Fruit fly (Drosophila melanogaster): ENCODE results near the gene Gabat.
A peak's percentile ranks its signal among the peaks of the same experiment; 100 is the strongest.

Gene Gabat

dm6 chr3L:20004442-20004869 lies 4.0 kb upstream of the Gabat start (continued):
- TF ChIP-seq CG32532 (GFP tag; IDR thresholded peaks at IDR 0.05), result peak; percentile 32; the same call in 1 of the 2 replicates
- TF ChIP-seq PHDP (tag; optimal IDR thresholded peaks at IDR 0.05), result peak; percentile 13
- TF ChIP-seq peb (GFP tag; IDR thresholded peaks at IDR 0.05), result no peak
- peak; percentile 12 for TF ChIP-seq NfI (GFP tag; optimal IDR thresholded peaks at IDR 0.05)
- TF ChIP-seq bbx (GFP tag; IDR thresholded peaks at IDR 0.05; ENCODE audit: partially characterized antibody), result peak; percentile 71
- TF ChIP-seq CG12236 (GFP tag; optimal IDR thresholded peaks at IDR 0.05), result no peak
- TF ChIP-seq mld (GFP tag; IDR thresholded peaks at IDR 0.05; ENCODE audit: partially characterized antibody), result no peak
- TF ChIP-seq caup (GFP tag; optimal IDR thresholded peaks at IDR 0.05; ENCODE audit: severe bottlenecking), result no peak
- no peak for TF ChIP-seq mam (GFP tag; optimal IDR thresholded peaks at IDR 0.05)
- TF ChIP-seq Nf-YC (tag; optimal IDR thresholded peaks at IDR 0.05), result peak; percentile 41
- TF ChIP-seq chn (GFP tag; optimal IDR thresholded peaks at IDR 0.05), result no peak
- TF ChIP-seq bowl (GFP tag; IDR thresholded peaks at IDR 0.05), result no peak
- TF ChIP-seq fu2 (GFP tag; optimal IDR thresholded peaks at IDR 0.05), result no peak
- no peak for TF ChIP-seq Nf-YB (GFP tag; optimal IDR thresholded peaks at IDR 0.05)
- TF ChIP-seq CG9609 (GFP tag; optimal IDR thresholded peaks at IDR 0.05), result no peak
- no peak for TF ChIP-seq dati (GFP tag; IDR thresholded peaks at IDR 0.05)
- no peak for TF ChIP-seq prd (optimal IDR thresholded peaks at IDR 0.05)
- no peak for TF ChIP-seq prd (GFP tag; IDR thresholded peaks at IDR 0.05)
- no peak for TF ChIP-seq vfl (GFP tag; optimal IDR thresholded peaks at IDR 0.05)
- TF ChIP-seq CG10979 (tag; optimal IDR thresholded peaks at IDR 0.05), result peak; percentile 46

dm6 chr3L:20003235-20003493 lies 2.7 kb upstream of the Gabat start:
- TF ChIP-seq bab2 (GFP tag; optimal IDR thresholded peaks at IDR 0.05), result no peak
- TF ChIP-seq Doc2 (GFP tag; IDR thresholded peaks at IDR 0.05), result no peak
- TF ChIP-seq fu2 (GFP tag; optimal IDR thresholded peaks at IDR 0.05), result no peak
- no peak for TF ChIP-seq CG2129 (GFP tag; IDR thresholded peaks at IDR 0.05; ENCODE audit: partially characterized antibody)
- TF ChIP-seq pita (GFP tag; optimal IDR thresholded peaks at IDR 0.05), result no peak
- TF ChIP-seq MTF-1 (GFP tag; optimal IDR thresholded peaks at IDR 0.05; ENCODE audit: borderline replicate concordance), result no peak
- TF ChIP-seq row (GFP tag; IDR thresholded peaks at IDR 0.05), result peak; percentile 40; the same call in 1 of the 3 replicates
- no peak; the same call in 1 of the 2 replicates for TF ChIP-seq Rfx (GFP tag; IDR thresholded peaks at IDR 0.05)
- peak; percentile 47 for TF ChIP-seq grn (GFP tag; optimal IDR thresholded peaks at IDR 0.05)
- peak; percentile 5 for TF ChIP-seq CG1603 (tag; optimal IDR thresholded peaks at IDR 0.05)
- no peak for TF ChIP-seq vfl (GFP tag; optimal IDR thresholded peaks at IDR 0.05)
- TF ChIP-seq sc (optimal IDR thresholded peaks at IDR 0.05), result no peak
- no peak for TF ChIP-seq sc (GFP tag; optimal IDR thresholded peaks at IDR 0.05)
- TF ChIP-seq Drgx (GFP tag; IDR thresholded peaks at IDR 0.05), result peak; percentile 3; the same call in 1 of the 2 replicates
- no peak for TF ChIP-seq luna (GFP tag; optimal IDR thresholded peaks at IDR 0.05)
- TF ChIP-seq toy (GFP tag; IDR thresholded peaks at IDR 0.05), result no peak
- no peak for TF ChIP-seq ATbp (GFP tag; optimal IDR thresholded peaks at IDR 0.05)
- no peak for TF ChIP-seq yki (optimal IDR thresholded peaks at IDR 0.05)
- TF ChIP-seq Fer2 (tag; optimal IDR thresholded peaks at IDR 0.05), result no peak
- no peak for TF ChIP-seq slbo (GFP tag; IDR thresholded peaks at IDR 0.05)
- no peak for TF ChIP-seq ems (GFP tag; optimal IDR thresholded peaks at IDR 0.05)
- TF ChIP-seq ewg (GFP tag; optimal IDR thresholded peaks at IDR 0.05), result no peak
- no peak for TF ChIP-seq CG10274 (GFP tag; optimal IDR thresholded peaks at IDR 0.05)
- no peak for TF ChIP-seq CG6654 (GFP tag; optimal IDR thresholded peaks at IDR 0.05)
- no peak for TF ChIP-seq Eip74EF (GFP tag; optimal IDR thresholded peaks at IDR 0.05)
- no peak for TF ChIP-seq chm (GFP tag; IDR thresholded peaks at IDR 0.05)
- TF ChIP-seq lov (optimal IDR thresholded peaks at IDR 0.05), result no peak
- 0 out of 3 replicates have a peak, but pooled peaks have one; percentile 36 for TF ChIP-seq lov (GFP tag; IDR thresholded peaks at IDR 0.05)
- TF ChIP-seq CG4424 (GFP tag; optimal IDR thresholded peaks at IDR 0.05), result no peak
- no peak for TF ChIP-seq B-H2 (GFP tag; optimal IDR thresholded peaks at IDR 0.05)
- no peak for TF ChIP-seq CG14014 (GFP tag; IDR thresholded peaks at IDR 0.05)
- TF ChIP-seq CG11695 (GFP tag; IDR thresholded peaks at IDR 0.05), result no peak
- TF ChIP-seq CG9437 (GFP tag; optimal IDR thresholded peaks at IDR 0.05), result no peak
- no peak for TF ChIP-seq CG4360 (GFP tag; IDR thresholded peaks at IDR 0.05)
- no peak for TF ChIP-seq lab (GFP tag; optimal IDR thresholded peaks at IDR 0.05)
